Worm (Caenorhabditis elegans): ENCODE data around the gene gur-4.
A peak's percentile ranks its signal among the peaks of the same experiment; 100 is the strongest.

gur-4 gene

DNA sequence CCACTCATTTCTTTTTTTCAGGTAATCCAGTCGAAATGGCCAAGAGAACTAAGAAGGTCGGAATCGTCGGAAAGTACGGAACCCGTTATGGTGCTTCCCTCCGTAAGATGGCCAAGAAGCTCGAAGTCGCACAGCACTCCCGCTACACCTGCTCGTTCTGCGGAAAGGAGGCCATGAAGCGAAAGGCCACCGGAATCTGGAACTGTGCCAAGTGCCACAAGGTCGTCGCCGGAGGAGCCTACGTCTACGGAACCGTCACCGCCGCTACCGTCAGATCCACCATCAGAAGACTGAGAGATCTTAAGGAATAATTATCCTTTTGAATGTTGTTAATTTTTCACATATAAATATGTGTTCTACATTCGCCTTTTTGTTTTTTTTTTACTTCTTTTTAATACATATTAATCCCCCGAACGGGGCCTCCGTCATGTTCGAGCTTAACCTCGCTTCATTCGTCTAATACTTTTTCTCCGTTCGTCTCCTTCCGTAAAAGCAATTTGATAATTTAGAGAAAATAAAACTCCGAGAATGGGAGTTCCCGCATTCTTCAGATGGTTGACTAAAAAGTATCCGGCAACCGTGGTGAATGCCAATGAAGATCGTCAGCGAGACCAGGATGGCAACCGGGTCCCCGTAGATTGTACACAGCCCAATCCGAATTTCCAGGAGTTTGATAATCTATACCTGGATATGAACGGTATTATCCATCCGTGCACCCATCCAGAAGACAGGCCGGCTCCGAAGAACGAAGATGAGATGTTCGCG is 50.9 kb downstream of the gur-4 start, which contains the start of the genes rpl-43 and xrn-2 (continued):
- TF ChIP-seq cebp-2 (GFP tag; IDR thresholded peaks at IDR 0.05) (peak; percentile 89), attf-5 (GFP tag; optimal IDR thresholded peaks at IDR 0.05) (peak; percentile 30), madf-8 (GFP tag; conservative IDR thresholded peaks at IDR 0.05) (peak; percentile 30), Y53G8AR.9 (GFP tag; conservative IDR thresholded peaks at IDR 0.05) (peak; percentile 83), madf-3 (GFP tag; IDR thresholded peaks at IDR 0.05) (peak; percentile 92), tbx-9 (tag; optimal IDR thresholded peaks at IDR 0.05; ENCODE audit: borderline replicate concordance) (peak; percentile 17), rpc-1 (optimal IDR thresholded peaks at IDR 0.05) (no peak), rpc-1 (tag; optimal IDR thresholded peaks at IDR 0.05) (no peak), nfya-1 (tag; optimal IDR thresholded peaks at IDR 0.05; ENCODE audit: borderline replicate concordance, insufficient read depth) (no peak), rec-8 (tag; optimal IDR thresholded peaks at IDR 0.05) (peak in 1 of 2 experiments; percentile 70), die-1 (tag; optimal IDR thresholded peaks at IDR 0.05) (peak; percentile 56), ceh-79 (tag; optimal IDR thresholded peaks at IDR 0.05) (peak; percentile 35), somi-1 (GFP tag; optimal IDR thresholded peaks at IDR 0.05) (no peak), F33H1.4 (GFP tag; IDR thresholded peaks at IDR 0.05) (peak; percentile 38), gei-17 (GFP tag; optimal IDR thresholded peaks at IDR 0.05) (peak; percentile 13), let-607 (tag; optimal IDR thresholded peaks at IDR 0.05) (no peak), Y95B8A.8 (GFP tag; IDR thresholded peaks at IDR 0.05) (peak; percentile 89), ets-4 (GFP tag; optimal IDR thresholded peaks at IDR 0.05) (no peak), hrde-1 (tag; optimal IDR thresholded peaks at IDR 0.05; ENCODE audit: borderline replicate concordance) (peak; percentile 94), aptf-3 (GFP tag; IDR thresholded peaks at IDR 0.05) (peak; percentile 83; the same call in 1 of the 2 replicates), snpc-4 (GFP tag; optimal IDR thresholded peaks at IDR 0.05) (peak; percentile 41), snpc-4 (tag; optimal IDR thresholded peaks at IDR 0.05) (peak in 2 of 4 experiments; percentile 11 to 54), egl-44 (GFP tag; IDR thresholded peaks at IDR 0.05) (no peak), rcor-1 (GFP tag; IDR thresholded peaks at IDR 0.05) (peak; percentile 72), dox-1 (GFP tag; IDR thresholded peaks at IDR 0.05) (no peak)

Data from whole organism, young adult.